Worm (Caenorhabditis elegans) whole organism, late embryonic: ENCODE measurements around the gene suox-1.

ENCODE experiments used
- C08G9.2 ChIP-seq: sonication (generic microtip); optimal IDR thresholded peaks from 2 replicates; lab custom pipeline; 2016; ENCODE audit warnings: mild to moderate bottlenecking, missing genetic modification characterization, moderate library complexity, missing compliant biosample characterization
- F13H6.1 ChIP-seq: sonication (generic microtip); optimal IDR thresholded peaks from 2 replicates; lab custom pipeline; 2016; ENCODE audit warnings: missing genetic modification characterization, missing compliant biosample characterization
- K02D7.2 ChIP-seq: sonication (generic microtip); optimal IDR thresholded peaks from 2 replicates; lab custom pipeline; 2017; ENCODE audit warnings: mild to moderate bottlenecking, missing genetic modification characterization, missing compliant biosample characterization
- T23F11.4 ChIP-seq: fragments of 200-800 bp; sonication (Bioruptor generic); optimal IDR thresholded peaks from 2 replicates; lab custom pipeline; 2018; ENCODE audit warnings: mild to moderate bottlenecking, missing genetic modification characterization, missing compliant biosample characterization
- Y22D7AL.16 ChIP-seq: sonication (generic microtip); optimal IDR thresholded peaks from 2 replicates; lab custom pipeline; 2016; ENCODE audit warnings: missing genetic modification characterization, missing compliant biosample characterization
- ceh-14 ChIP-seq: sonication (generic microtip); optimal IDR thresholded peaks from 2 replicates; lab custom pipeline; 2016; ENCODE audit warnings: missing genotype, missing genetic modification characterization, missing compliant biosample characterization
- ceh-18 ChIP-seq: sonication (generic microtip); optimal IDR thresholded peaks from 2 replicates; lab custom pipeline; 2016; ENCODE audit warnings: missing genetic modification characterization, missing compliant biosample characterization
- ceh-2 ChIP-seq: sonication (generic microtip); optimal IDR thresholded peaks from 2 replicates; lab custom pipeline; 2016; ENCODE audit warnings: missing genotype, missing genetic modification characterization, missing compliant biosample characterization
- ceh-22 ChIP-seq: sonication (generic microtip); optimal IDR thresholded peaks from 2 replicates; lab custom pipeline; 2017; ENCODE audit warnings: missing biosample characterization, missing genetic modification characterization
- ceh-31 ChIP-seq: sonication (generic microtip); optimal IDR thresholded peaks from 2 replicates; lab custom pipeline; 2016; ENCODE audit warnings: missing genetic modification characterization, missing compliant biosample characterization
- ceh-34 ChIP-seq: sonication (generic microtip); optimal IDR thresholded peaks from 2 replicates; lab custom pipeline; 2016; ENCODE audit warnings: mild to moderate bottlenecking, missing genetic modification characterization, missing compliant biosample characterization
- ceh-45 ChIP-seq: fragments of 200-800 bp; sonication (Bioruptor generic); IDR thresholded peaks from 2 replicates; pipeline ENCODE4 v1.3.6; 2022; ENCODE audit warnings: missing genetic modification reagents, missing genetic modification characterization, missing compliant biosample characterization
- ceh-48 ChIP-seq: sonication (generic microtip); optimal IDR thresholded peaks from 2 replicates; lab custom pipeline; 2016; ENCODE audit warnings: missing genetic modification characterization, inconsistent platforms, missing compliant biosample characterization
- ceh-6 ChIP-seq: fragments of 200-800 bp; sonication (Bioruptor generic); optimal IDR thresholded peaks from 2 replicates; lab custom pipeline; 2018; ENCODE audit warnings: mild to moderate bottlenecking, missing genetic modification characterization, missing compliant biosample characterization
- ceh-9 ChIP-seq: sonication (generic microtip); optimal IDR thresholded peaks from 2 replicates; lab custom pipeline; 2016; ENCODE audit warnings: mild to moderate bottlenecking, missing genetic modification characterization, inconsistent platforms, missing compliant biosample characterization
- che-1 ChIP-seq: sonication (generic microtip); optimal IDR thresholded peaks from 2 replicates; lab custom pipeline; 2016; ENCODE audit warnings: mild to moderate bottlenecking, missing genetic modification characterization, missing compliant biosample characterization
- dmd-4 ChIP-seq: sonication (generic microtip); optimal IDR thresholded peaks from 2 replicates; lab custom pipeline; 2016; ENCODE audit warnings: borderline replicate concordance, missing genetic modification characterization, missing compliant biosample characterization
- dve-1 ChIP-seq: sonication (generic microtip); optimal IDR thresholded peaks from 2 replicates; lab custom pipeline; 2017; ENCODE audit warnings: antibody characterized with exemption, mild to moderate bottlenecking, missing genetic modification characterization, missing compliant biosample characterization
- elt-2 ChIP-seq: sonication (generic microtip); optimal IDR thresholded peaks from 2 replicates; lab custom pipeline; 2016; ENCODE audit warnings: missing genetic modification reagents, missing genetic modification characterization, missing compliant biosample characterization
- ets-4 ChIP-seq: sonication (generic microtip); optimal IDR thresholded peaks from 2 replicates; lab custom pipeline; 2016; ENCODE audit warnings: missing genetic modification characterization, missing compliant biosample characterization
- fkh-10 ChIP-seq: fragments of 150-350 bp; optimal IDR thresholded peaks from 2 replicates; lab custom pipeline; 2014; ENCODE audit warnings: missing biosample characterization, missing genetic modification reagents, missing genetic modification characterization
- gmeb-2 ChIP-seq: sonication (generic microtip); optimal IDR thresholded peaks from 2 replicates; lab custom pipeline; 2016; ENCODE audit warnings: missing genetic modification characterization, inconsistent platforms, missing compliant biosample characterization
- hlh-30 ChIP-seq: sonication (generic microtip); optimal IDR thresholded peaks from 2 replicates; lab custom pipeline; 2017; ENCODE audit warnings: antibody characterized with exemption, missing genetic modification characterization, missing compliant biosample characterization; ENCODE audit not compliant: insufficient read depth
- hlh-8 ChIP-seq: sonication (generic microtip); optimal IDR thresholded peaks from 2 replicates; lab custom pipeline; 2016; ENCODE audit warnings: missing genotype, missing genetic modification characterization, missing compliant biosample characterization
- lim-6 ChIP-seq: sonication (generic microtip); optimal IDR thresholded peaks from 2 replicates; lab custom pipeline; 2016; ENCODE audit warnings: missing genetic modification characterization, missing compliant biosample characterization
- lin-11 ChIP-seq: fragments of 200-800 bp; sonication (Bioruptor generic); optimal IDR thresholded peaks from 2 replicates; lab custom pipeline; 2018; ENCODE audit warnings: mild to moderate bottlenecking, missing genetic modification characterization, missing compliant biosample characterization
- madf-2 ChIP-seq: sonication (generic microtip); optimal IDR thresholded peaks from 2 replicates; lab custom pipeline; 2017; ENCODE audit warnings: missing genetic modification characterization, missing compliant biosample characterization
- mec-3 ChIP-seq: sonication (generic microtip); optimal IDR thresholded peaks from 2 replicates; lab custom pipeline; 2016; ENCODE audit warnings: borderline replicate concordance, missing genetic modification characterization, missing compliant biosample characterization
- nfya-1 ChIP-seq: sonication (generic microtip); optimal IDR thresholded peaks from 2 replicates; lab custom pipeline; 2017; ENCODE audit warnings: missing genetic modification characterization, mild to moderate bottlenecking, missing compliant biosample characterization, antibody characterized with exemption, moderate library complexity
- npax-4 ChIP-seq: sonication (generic microtip); optimal IDR thresholded peaks from 2 replicates; lab custom pipeline; 2016; ENCODE audit warnings: missing genetic modification characterization, missing compliant biosample characterization
- odd-2 ChIP-seq: sonication (generic microtip); optimal IDR thresholded peaks from 2 replicates; lab custom pipeline; 2017; ENCODE audit warnings: antibody characterized with exemption, mild to moderate bottlenecking, missing genetic modification characterization, missing compliant biosample characterization
- pag-3 ChIP-seq: sonication (generic microtip); optimal IDR thresholded peaks from 2 replicates; lab custom pipeline; 2016; ENCODE audit warnings: missing compliant biosample characterization, missing genetic modification characterization, borderline replicate concordance
- pha-2 ChIP-seq: sonication (generic microtip); optimal IDR thresholded peaks from 2 replicates; lab custom pipeline; 2017; ENCODE audit warnings: mild to moderate bottlenecking, missing genetic modification characterization, missing compliant biosample characterization
- pqm-1 ChIP-seq: sonication (generic microtip); optimal IDR thresholded peaks from 2 replicates; lab custom pipeline; 2016; ENCODE audit warnings: missing genetic modification characterization, missing compliant biosample characterization
- rnt-1 ChIP-seq: sonication (generic microtip); optimal IDR thresholded peaks from 2 replicates; lab custom pipeline; 2016; ENCODE audit warnings: missing genetic modification characterization, missing compliant biosample characterization
- sdc-2 ChIP-seq: sonication (generic microtip); optimal IDR thresholded peaks from 2 replicates; lab custom pipeline; 2016; ENCODE audit warnings: missing genotype, missing genetic modification characterization, missing compliant biosample characterization
- sox-2 ChIP-seq: fragments of 200-800 bp; sonication (Bioruptor generic); IDR thresholded peaks from 2 replicates; pipeline ENCODE4 v1.3.6; 2022; ENCODE audit warnings: missing genetic modification reagents, missing genetic modification characterization, missing compliant biosample characterization
- sox-4 ChIP-seq: sonication (generic microtip); optimal IDR thresholded peaks from 2 replicates; lab custom pipeline; 2017; ENCODE audit warnings: mild to moderate bottlenecking, missing genetic modification characterization, inconsistent platforms, missing compliant biosample characterization
- syd-9 ChIP-seq: sonication (generic microtip); optimal IDR thresholded peaks from 2 replicates; lab custom pipeline; 2016; ENCODE audit warnings: mild to moderate bottlenecking, missing genetic modification characterization, moderate library complexity, missing compliant biosample characterization
- tbx-2 ChIP-seq: sonication (generic microtip); optimal IDR thresholded peaks from 2 replicates; lab custom pipeline; 2016; ENCODE audit warnings: missing genetic modification characterization, missing compliant biosample characterization
- ttx-3 ChIP-seq: sonication (generic microtip); optimal IDR thresholded peaks from 2 replicates; lab custom pipeline; 2016; ENCODE audit warnings: missing genetic modification reagents, missing genetic modification characterization, missing compliant biosample characterization
- unc-3 ChIP-seq, 2 experiments: fragments of 200-800 bp in 1 of 2; sonication (Bioruptor generic) in 1 of 2; sonication (generic microtip) in 1 of 2; conservative IDR thresholded peaks in 1 of 2; optimal IDR thresholded peaks in 1 of 2; 2 replicates each; pipeline versions ENCODE4 v1.3.6 to Lab custom; 2016 to 2022; ENCODE audit warnings: missing compliant biosample characterization in 2 of 2, missing genetic modification characterization in 2 of 2, missing genetic modification reagents in 1 of 2
- unc-42 ChIP-seq: sonication (generic microtip); optimal IDR thresholded peaks from 2 replicates; lab custom pipeline; 2016; ENCODE audit warnings: missing genotype, missing genetic modification characterization, missing compliant biosample characterization
- ztf-16 ChIP-seq: sonication (generic microtip); optimal IDR thresholded peaks from 2 replicates; lab custom pipeline; 2017; ENCODE audit warnings: missing genetic modification characterization, missing compliant biosample characterization

suox-1 gene

DNA sequence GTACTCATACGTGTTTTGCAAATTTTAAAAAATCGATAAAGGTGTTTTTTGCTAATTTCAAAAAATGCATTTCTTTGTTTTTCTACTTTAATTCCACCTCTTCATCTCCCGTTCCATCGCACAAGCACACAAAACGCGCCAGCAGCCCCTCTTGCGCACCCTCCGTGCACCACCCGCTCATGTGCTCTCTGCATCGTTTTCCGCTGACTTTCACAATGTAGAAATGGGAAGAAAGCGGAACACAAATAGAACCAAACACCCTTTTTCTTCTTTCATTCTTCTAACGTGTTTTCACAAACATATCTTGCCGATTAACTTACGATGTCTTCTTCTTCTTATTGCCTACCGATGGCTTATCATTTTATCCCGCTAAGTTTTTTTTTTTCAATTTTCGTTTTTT is 4.6 kb upstream of the suox-1 start:
- TF ChIP-seq ceh-45: 0 out of 2 replicates have a peak, but pooled peaks have one; percentile 34
- TF ChIP-seq npax-4 (tag; lab: Kevin White, UChicago): no peak
- TF ChIP-seq unc-42: peak; percentile 43
- TF ChIP-seq dve-1 (tag; lab: Kevin White, UChicago): peak; percentile 9
- TF ChIP-seq lin-11: peak; percentile 7
- peak; percentile 22 for TF ChIP-seq gmeb-2 (tag; lab: Kevin White, UChicago)
- TF ChIP-seq elt-2 (tag; lab: Kevin White, UChicago): peak; percentile 53
- peak; percentile 55 for TF ChIP-seq ceh-31
- TF ChIP-seq ceh-9 (tag; lab: Kevin White, UChicago): no peak
- TF ChIP-seq ceh-34 (tag; lab: Kevin White, UChicago): peak; percentile 75
- no peak for TF ChIP-seq pha-2 (tag; lab: Kevin White, UChicago)
- TF ChIP-seq odd-2 (tag; lab: Kevin White, UChicago): no peak
- no peak for TF ChIP-seq pag-3 (tag; lab: Kevin White, UChicago)
- TF ChIP-seq lim-6 (tag; lab: Kevin White, UChicago): no peak
- peak; percentile 3 for TF ChIP-seq ceh-14 (tag; lab: Kevin White, UChicago)
- peak; percentile 46 for TF ChIP-seq ceh-48
- peak; percentile 64 for TF ChIP-seq nfya-1 (tag; lab: Kevin White, UChicago)
- TF ChIP-seq Y22D7AL.16 (tag; lab: Kevin White, UChicago): peak; percentile 12
- no peak for TF ChIP-seq ceh-22 (tag; lab: Kevin White, UChicago)
- TF ChIP-seq pqm-1 (tag; lab: Kevin White, UChicago): no peak
- TF ChIP-seq ceh-6 (GFP tag; lab: Kevin White, UChicago): peak; percentile 50
- TF ChIP-seq sox-2 (GFP tag; lab: Robert Waterston, UW): peak; percentile 42; the same call in 1 of the 2 replicates
- TF ChIP-seq che-1 (tag; lab: Kevin White, UChicago): peak; percentile 25
- TF ChIP-seq T23F11.4 (GFP tag; lab: Kevin White, UChicago): peak; percentile 21
- TF ChIP-seq K02D7.2 (tag; lab: Kevin White, UChicago): no peak
- TF ChIP-seq C08G9.2 (tag; lab: Kevin White, UChicago): peak; percentile 20
- TF ChIP-seq sdc-2 (tag; lab: Kevin White, UChicago): peak; percentile 19
- peak; percentile 1 for TF ChIP-seq ceh-2 (tag; lab: Kevin White, UChicago)
- TF ChIP-seq unc-3 (GFP tag; conservative IDR thresholded peaks at IDR 0.05; lab: Robert Waterston, UW): 0 out of 2 replicates have a peak, but pooled peaks have one; percentile 39
- no peak for TF ChIP-seq unc-3 (tag; optimal IDR thresholded peaks at IDR 0.05; lab: Kevin White, UChicago)
- no peak for TF ChIP-seq F13H6.1 (tag; lab: Kevin White, UChicago)
- peak; percentile 19 for TF ChIP-seq syd-9 (tag; lab: Kevin White, UChicago)
- peak; percentile 26 for TF ChIP-seq ttx-3 (tag; lab: Kevin White, UChicago)
- peak; percentile 70 for TF ChIP-seq tbx-2 (tag; lab: Kevin White, UChicago)
- peak; percentile 34 for TF ChIP-seq sox-4 (tag; lab: Kevin White, UChicago)
- TF ChIP-seq madf-2 (tag; lab: Kevin White, UChicago): peak; percentile 14
- no peak for TF ChIP-seq ets-4
- TF ChIP-seq mec-3: no peak
- TF ChIP-seq rnt-1: peak; percentile 9
- TF ChIP-seq hlh-30: peak; percentile 68
- no peak for TF ChIP-seq ztf-16 (tag; lab: Kevin White, UChicago)
- TF ChIP-seq ceh-18 (tag; lab: Kevin White, UChicago): peak; percentile 65
- TF ChIP-seq dmd-4: no peak
- no peak for TF ChIP-seq fkh-10
- TF ChIP-seq hlh-8 (tag; lab: Kevin White, UChicago): no peak
- TF ChIP-seq, all 69 proteins: peak for 28
